Worm (Caenorhabditis elegans) whole organism, L1 larva: Measurements from ENCODE around the gene srv-5.

ENCODE experiments used
- C04F5.9 ChIP-seq: sonication (generic microtip); optimal IDR thresholded peaks from 2 replicates; lab custom pipeline; 2016; ENCODE audit warnings: missing genetic modification characterization, missing compliant biosample characterization
- Y116A8C.19 ChIP-seq: sonication (generic microtip); optimal IDR thresholded peaks from 2 replicates; lab custom pipeline; 2016; ENCODE audit warnings: missing compliant biosample characterization, missing genetic modification characterization, borderline replicate concordance
- aha-1 ChIP-seq: fragments of 150-350 bp; optimal IDR thresholded peaks from 2 replicates; lab custom pipeline; 2014; ENCODE audit warnings: missing biosample characterization, missing genetic modification characterization
- aly-2 ChIP-seq: fragments of 150-350 bp; optimal IDR thresholded peaks from 2 replicates; lab custom pipeline; 2014; ENCODE audit warnings: missing biosample characterization, missing genetic modification characterization
- ama-1 ChIP-seq: fragments of 150-350 bp; optimal IDR thresholded peaks from 2 replicates; lab custom pipeline; 2014
- ceh-82 ChIP-seq, 3 experiments: fragments of 150-350 bp in 1 of 3; sonication (generic microtip) in 2 of 3; optimal IDR thresholded peaks; 2 replicates each; lab custom pipeline; 2014 to 2017; ENCODE audit warnings: missing biosample characterization in 3 of 3, missing genetic modification characterization in 3 of 3
- ceh-88 ChIP-seq: fragments of 200-800 bp; sonication (Bioruptor generic); IDR thresholded peaks from 2 replicates; pipeline ENCODE4 v1.3.6; 2022; ENCODE audit warnings: missing genetic modification characterization, missing compliant biosample characterization
- dsc-1 ChIP-seq: sonication (generic microtip); optimal IDR thresholded peaks from 2 replicates; lab custom pipeline; 2016; ENCODE audit warnings: mild to moderate bottlenecking, missing genetic modification characterization, missing compliant biosample characterization
- efl-1 ChIP-seq, 4 experiments: fragments of 150-350 bp; optimal IDR thresholded peaks in 3 of 4; peaks in 1 of 4; 1 replicate in 1 of 4; 2 replicates in 3 of 4; lab custom pipeline; 2014; ENCODE audit warnings: missing biosample characterization in 2 of 4, missing genetic modification characterization in 2 of 4, missing genetic modification reagents in 2 of 4
- egl-13 ChIP-seq: sonication (generic microtip); optimal IDR thresholded peaks from 2 replicates; lab custom pipeline; 2016; ENCODE audit warnings: missing genotype, missing genetic modification reagents, missing genetic modification characterization, missing compliant biosample characterization
- elt-2 ChIP-seq: sonication (generic microtip); optimal IDR thresholded peaks from 2 replicates; lab custom pipeline; 2016; ENCODE audit warnings: missing genetic modification characterization, mild to moderate bottlenecking, inconsistent platforms, missing compliant biosample characterization, missing genetic modification reagents
- fkh-8 ChIP-seq: sonication (generic microtip); optimal IDR thresholded peaks from 2 replicates; lab custom pipeline; 2016; ENCODE audit warnings: mild to moderate bottlenecking, missing genetic modification characterization, missing compliant biosample characterization
- grh-1 ChIP-seq: fragments of 200-800 bp; sonication (Bioruptor generic); IDR thresholded peaks from 2 replicates; pipeline ENCODE4 v1.3.6; 2022; ENCODE audit warnings: missing genetic modification reagents, missing genetic modification characterization, missing compliant biosample characterization
- hlh-17 ChIP-seq: fragments of 200-800 bp; sonication (Bioruptor generic); optimal IDR thresholded peaks from 2 replicates; lab custom pipeline; 2018; ENCODE audit warnings: missing genetic modification characterization, mild to moderate bottlenecking, missing compliant biosample characterization, moderate library complexity, borderline replicate concordance
- hpl-2 ChIP-seq: fragments of 150-350 bp; optimal IDR thresholded peaks from 2 replicates; lab custom pipeline; 2014; ENCODE audit warnings: missing biosample characterization, missing genetic modification reagents, missing genetic modification characterization
- isw-1 ChIP-seq: fragments of 200-800 bp; sonication (Bioruptor generic); IDR thresholded peaks from 2 replicates; pipeline ENCODE4 v1.3.6; 2022; ENCODE audit warnings: missing genetic modification characterization, missing compliant biosample characterization
- lin-13 ChIP-seq: fragments of 150-350 bp; optimal IDR thresholded peaks from 2 replicates; lab custom pipeline; 2014; ENCODE audit warnings: missing biosample characterization, missing genetic modification reagents, missing genetic modification characterization
- lin-14 ChIP-seq: fragments of 200-800 bp; sonication (Bioruptor generic); optimal IDR thresholded peaks from 2 replicates; lab custom pipeline; 2018; ENCODE audit warnings: mild to moderate bottlenecking, missing genetic modification characterization, moderate library complexity, missing compliant biosample characterization
- lin-39 ChIP-seq: fragments of 150-350 bp; optimal IDR thresholded peaks from 2 replicates; lab custom pipeline; 2014; ENCODE audit warnings: missing biosample characterization, missing genetic modification reagents, missing genetic modification characterization
- mab-9 ChIP-seq: fragments of 200-800 bp; sonication (Bioruptor generic); IDR thresholded peaks from 2 replicates; pipeline ENCODE4 v1.3.6; 2022; ENCODE audit warnings: missing genetic modification reagents, missing genetic modification characterization, missing compliant biosample characterization
- mdl-1 ChIP-seq, 2 experiments: fragments of 150-350 bp; optimal IDR thresholded peaks; 2 replicates each; lab custom pipeline; 2014 to 2017; ENCODE audit warnings: missing biosample characterization in 2 of 2, missing genetic modification characterization in 2 of 2, inconsistent platforms in 1 of 2
- mep-1 ChIP-seq: fragments of 150-350 bp; optimal IDR thresholded peaks from 2 replicates; lab custom pipeline; 2014; ENCODE audit warnings: missing biosample characterization, missing genetic modification characterization
- nhr-19 ChIP-seq: fragments of 200-800 bp; sonication (Bioruptor generic); conservative IDR thresholded peaks from 2 replicates; pipeline ENCODE4 v1.3.6; 2022; ENCODE audit warnings: missing genetic modification characterization, missing compliant biosample characterization
- nhr-20 ChIP-seq: sonication (generic microtip); optimal IDR thresholded peaks from 2 replicates; lab custom pipeline; 2016; ENCODE audit warnings: mild to moderate bottlenecking, missing genetic modification characterization, missing compliant biosample characterization
- nhr-28 ChIP-seq: fragments of 150-350 bp; optimal IDR thresholded peaks from 2 replicates; lab custom pipeline; 2014; ENCODE audit warnings: missing biosample characterization, missing genetic modification characterization
- nhr-47 ChIP-seq: sonication (generic microtip); optimal IDR thresholded peaks from 2 replicates; lab custom pipeline; 2016; ENCODE audit warnings: mild to moderate bottlenecking, missing genetic modification characterization, moderate library complexity, missing compliant biosample characterization
- nhr-71 ChIP-seq: sonication (generic microtip); optimal IDR thresholded peaks from 2 replicates; lab custom pipeline; 2016; ENCODE audit warnings: mild to moderate bottlenecking, missing genetic modification characterization, moderate library complexity, missing compliant biosample characterization
- nhr-84 ChIP-seq: sonication (generic microtip); optimal IDR thresholded peaks from 2 replicates; lab custom pipeline; 2017; ENCODE audit warnings: missing biosample characterization, missing genetic modification characterization
- nhr-85 ChIP-seq: sonication (generic microtip); peaks from one replicate; lab custom pipeline; 2016; ENCODE audit warnings: missing genetic modification characterization, inconsistent platforms, missing compliant biosample characterization
- pqm-1 ChIP-seq: sonication (generic microtip); optimal IDR thresholded peaks from 3 replicates; lab custom pipeline; 2017; ENCODE audit warnings: missing biosample characterization, missing genetic modification characterization
- skn-1 ChIP-seq: fragments of 150-350 bp; optimal IDR thresholded peaks from 2 replicates; lab custom pipeline; 2014; ENCODE audit warnings: missing biosample characterization, missing genetic modification characterization
- snpc-4 ChIP-seq: fragments of 150-350 bp; optimal IDR thresholded peaks from 2 replicates; lab custom pipeline; 2014; ENCODE audit warnings: missing biosample characterization, missing genetic modification characterization
- snu-23 ChIP-seq: sonication (generic microtip); optimal IDR thresholded peaks from 2 replicates; lab custom pipeline; 2016; ENCODE audit warnings: missing genetic modification characterization, missing compliant biosample characterization
- sox-4 ChIP-seq: sonication (generic microtip); optimal IDR thresholded peaks from 2 replicates; lab custom pipeline; 2016; ENCODE audit warnings: missing genetic modification characterization, missing compliant biosample characterization
- sptf-1 ChIP-seq: fragments of 150-350 bp; optimal IDR thresholded peaks from 2 replicates; lab custom pipeline; 2014; ENCODE audit warnings: missing biosample characterization, missing genetic modification characterization
- swsn-7 ChIP-seq: sonication (generic microtip); optimal IDR thresholded peaks from 2 replicates; lab custom pipeline; 2016; ENCODE audit warnings: missing genetic modification characterization, missing compliant biosample characterization
- tlp-1 ChIP-seq: fragments of 150-350 bp; optimal IDR thresholded peaks from 2 replicates; lab custom pipeline; 2014; ENCODE audit warnings: missing biosample characterization, missing genetic modification characterization
- unc-98 ChIP-seq: fragments of 200-800 bp; sonication (Bioruptor generic); IDR thresholded peaks from 2 replicates; pipeline ENCODE4 v1.3.6; 2022; ENCODE audit warnings: missing genetic modification characterization, missing compliant biosample characterization
- ztf-11 ChIP-seq, 2 experiments: sonication (generic microtip); optimal IDR thresholded peaks; 2 replicates each; lab custom pipeline; 2016 to 2017; ENCODE audit warnings: missing genetic modification characterization in 2 of 2, missing biosample characterization in 1 of 2, missing compliant biosample characterization in 1 of 2
- ztf-4 ChIP-seq: fragments of 150-350 bp; optimal IDR thresholded peaks from 2 replicates; lab custom pipeline; 2014; ENCODE audit warnings: missing biosample characterization, missing genetic modification characterization

The srv-5 gene

DNA sequence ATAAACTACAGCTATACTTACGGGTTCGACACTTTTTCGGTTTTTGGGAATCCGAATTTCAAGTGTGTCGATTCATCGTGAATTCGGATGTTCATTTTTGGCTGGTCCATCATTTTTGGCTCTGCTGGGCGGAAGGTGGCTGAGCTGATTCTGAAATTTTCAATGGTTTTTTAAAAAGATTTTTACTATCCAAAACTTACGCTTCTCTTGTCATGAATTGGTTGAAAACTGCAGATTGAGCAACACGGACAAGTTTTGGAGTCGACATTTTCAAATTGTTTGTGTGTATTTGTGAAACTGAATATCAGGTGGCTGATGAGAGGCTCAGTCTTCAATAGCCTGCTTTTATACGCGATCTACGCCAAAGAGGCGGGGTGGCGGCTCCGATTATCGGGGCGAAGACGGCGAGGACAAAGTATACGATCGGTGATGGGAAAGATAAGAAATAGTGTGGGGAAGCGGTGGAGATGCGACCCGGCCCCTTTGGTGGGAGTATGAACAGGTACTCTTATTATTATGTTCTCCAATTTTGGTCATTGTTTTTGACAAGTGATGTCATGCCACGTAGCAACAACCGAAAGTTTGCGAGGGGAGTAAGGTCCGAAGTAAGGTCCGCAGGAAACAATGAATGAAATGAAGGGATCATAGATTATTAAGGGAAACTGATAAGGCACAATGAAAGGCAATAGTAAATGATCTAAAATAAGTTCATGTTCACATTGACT is 5.1 kb upstream of the srv-5 start, which contains the start of gene F48D6.4:
TSS of gene F48D6.4 (minus strand) at position 346 of the 725 bp plus-strand sequence.
- TF ChIP-seq ama-1 (peak; percentile 11), nhr-85 (peak; percentile 14), C04F5.9 (tag; lab: Kevin White, UChicago) (no peak), efl-1 (optimal IDR thresholded peaks at IDR 0.05; lab: Kevin White, UChicago) (no peak), efl-1 (GFP tag; optimal IDR thresholded peaks at IDR 0.05 in 1 of 2; lab: Kevin White, UChicago) (peak in 1 of 2 experiments; percentile 23), mab-9 (no peak), nhr-47 (no peak), sptf-1 (tag; lab: Kevin White, UChicago) (no peak), snpc-4 (tag; lab: Kevin White, UChicago) (no peak), elt-2 (tag; lab: Kevin White, UChicago) (peak; percentile 33), grh-1 (GFP tag; lab: Robert Waterston, UW) (no peak)

DNA sequence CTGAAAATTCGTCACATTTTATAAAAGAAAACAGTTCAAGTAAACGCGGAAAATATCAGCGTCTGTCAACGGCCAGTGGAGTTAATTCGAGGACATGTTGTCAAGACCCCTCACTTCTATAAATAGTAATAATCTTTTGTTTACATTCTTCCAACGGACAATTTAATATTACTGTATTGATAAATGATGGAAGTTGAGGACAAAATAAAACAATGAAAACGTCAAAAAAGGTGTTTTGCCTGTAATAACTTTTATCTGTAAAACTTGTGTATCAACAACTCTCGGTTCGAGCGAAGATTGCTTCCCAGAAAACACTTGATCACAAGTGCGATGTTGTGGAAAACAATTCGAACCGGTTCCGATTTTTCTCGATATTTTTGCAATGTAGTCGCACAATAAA is 3.7 kb upstream of the srv-5 start:
- TF ChIP-seq isw-1 (GFP tag; lab: Robert Waterston, UW), result no peak
- no peak for TF ChIP-seq lin-13 (GFP tag; lab: Kevin White, UChicago)
- TF ChIP-seq lin-39 (tag; lab: Kevin White, UChicago), result no peak
- no peak for TF ChIP-seq hlh-17 (GFP tag; lab: Kevin White, UChicago)
- TF ChIP-seq mdl-1 (tag; optimal IDR thresholded peaks at IDR 0.05; lab: Kevin White, UChicago), result no peak
- no peak for TF ChIP-seq nhr-28 (tag; lab: Kevin White, UChicago)
- TF ChIP-seq nhr-84 (tag; lab: Kevin White, UChicago), result no peak
- TF ChIP-seq snu-23 (GFP tag; lab: Kevin White, UChicago), result peak; percentile 9
- TF ChIP-seq fkh-8, result no peak
- no peak for TF ChIP-seq hpl-2 (GFP tag; lab: Kevin White, UChicago)
- peak; percentile 30 for TF ChIP-seq lin-14
- no peak for TF ChIP-seq skn-1 (tag; lab: Kevin White, UChicago)
- TF ChIP-seq egl-13 (tag; lab: Kevin White, UChicago), result no peak
- TF ChIP-seq unc-98 (GFP tag; lab: Robert Waterston, UW), result no peak
- peak; percentile 55 for TF ChIP-seq nhr-85
- no peak for TF ChIP-seq swsn-7
- TF ChIP-seq aha-1, result no peak
- TF ChIP-seq nhr-20 (tag; lab: Kevin White, UChicago), result peak; percentile 13
- peak; percentile 26 for TF ChIP-seq nhr-71 (tag; lab: Kevin White, UChicago)
- TF ChIP-seq mab-9, result no peak
- peak; percentile 34 for TF ChIP-seq elt-2 (tag; lab: Kevin White, UChicago)
- no peak for TF ChIP-seq ceh-88 (GFP tag; lab: Robert Waterston, UW)
- TF ChIP-seq ztf-4 (tag; lab: Kevin White, UChicago), result no peak
- TF ChIP-seq mep-1, result no peak
- TF ChIP-seq Y116A8C.19, result no peak
- TF ChIP-seq sox-4 (tag; lab: Kevin White, UChicago), result no peak
- TF ChIP-seq tlp-1 (tag; lab: Kevin White, UChicago), result no peak
- no peak for TF ChIP-seq pqm-1 (tag; lab: Kevin White, UChicago)
- no peak for TF ChIP-seq ceh-82 (tag; optimal IDR thresholded peaks at IDR 0.05; lab: Kevin White, UChicago)
- no peak for TF ChIP-seq aly-2 (tag; lab: Kevin White, UChicago)
- TF ChIP-seq, all 84 proteins: peak for 6

DNA sequence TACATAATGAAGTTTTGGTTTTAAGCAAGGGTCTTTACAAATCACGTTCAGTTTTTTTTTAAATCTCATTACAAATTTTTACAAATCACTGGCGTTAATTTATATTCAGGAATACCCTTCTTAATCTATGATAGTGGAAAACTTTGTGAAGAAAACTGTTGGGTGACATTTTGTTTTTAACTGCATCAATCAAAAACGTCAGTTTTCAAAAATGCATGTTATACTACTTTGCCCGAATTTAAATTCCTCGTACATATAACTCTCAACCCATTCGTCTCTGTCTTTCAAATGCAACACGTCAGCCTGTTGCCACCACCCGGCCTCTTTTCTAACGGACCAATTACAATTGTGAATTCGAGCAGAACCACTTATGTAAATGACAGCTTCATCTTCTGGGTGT is 3.2 kb upstream of the srv-5 start, which contains the start of gene hlh-13:
TSS of gene hlh-13 (plus strand) at position 301 of the 400 bp plus-strand sequence.
- TF ChIP-seq mab-9 (no peak), nhr-85 (no peak), aha-1 (no peak), mep-1 (no peak), nhr-19 (GFP tag; lab: Robert Waterston, UW) (no peak), aly-2 (tag; lab: Kevin White, UChicago) (no peak), dsc-1 (tag; lab: Kevin White, UChicago) (no peak), nhr-28 (tag; lab: Kevin White, UChicago) (no peak), sox-4 (tag; lab: Kevin White, UChicago) (no peak), ztf-11 (tag; optimal IDR thresholded peaks at IDR 0.05; lab: Kevin White, UChicago) (no peak), skn-1 (tag; lab: Kevin White, UChicago) (no peak)
